Fruit fly (Drosophila melanogaster) ovary, adult (tissue): ENCODE results near the gene pes.
A peak's percentile ranks its signal among the peaks of the same experiment; 100 is the strongest.

ENCODE experiments used
- CG17801 ChIP-seq: fragments of 200-800 bp; optimal IDR thresholded peaks from 2 replicates; lab custom pipeline; 2019; ENCODE audit warnings: missing biosample characterization, mild to moderate bottlenecking, missing genetic modification characterization, moderate library complexity; ENCODE audit not compliant: partially characterized antibody

pes gene

dm6 chr2L:7965808-7966460, 28.1 kb downstream of the pes start:
- TF ChIP-seq CG17801 (GFP tag; lab: Kevin White, UChicago) = peak; percentile 3

- TF ChIP-seq CG17801 (GFP tag; lab: Kevin White, UChicago) = peak; percentile 38
Observed at dm6 chr2L:7964611-7965010, 29.4 kb downstream of the pes start.

- no peak for TF ChIP-seq CG17801 (GFP tag; lab: Kevin White, UChicago)
Observed at dm6 chr2L:7962881-7963280, 31.1 kb downstream of the pes start.

- TF ChIP-seq CG17801 (GFP tag; lab: Kevin White, UChicago) = no peak
Observed at dm6 chr2L:7962237-7962636, 31.7 kb downstream of the pes start.

dm6 chr2L:7960581-7961530, 33.1 kb downstream of the pes start:
- TF ChIP-seq CG17801 (GFP tag; lab: Kevin White, UChicago) = peak; percentile 44

dm6 chr2L:7957068-7957868, 36.7 kb downstream of the pes start:
- TF ChIP-seq CG17801 (GFP tag; lab: Kevin White, UChicago) = no peak

- TF ChIP-seq CG17801 (GFP tag; lab: Kevin White, UChicago) = no peak
Observed at dm6 chr2L:7956310-7957067, 37.5 kb downstream of the pes start.

- no peak for TF ChIP-seq CG17801 (GFP tag; lab: Kevin White, UChicago)
Observed at dm6 chr2L:7954588-7954987, 39.4 kb downstream of the pes start.

dm6 chr2L:7953371-7954017, 40.5 kb downstream of the pes start:
- no peak for TF ChIP-seq CG17801 (GFP tag; lab: Kevin White, UChicago)

dm6 chr2L:7952351-7952750, 41.6 kb downstream of the pes start:
- TF ChIP-seq CG17801 (GFP tag; lab: Kevin White, UChicago) = no peak

dm6 chr2L:7951934-7952333, 42.0 kb downstream of the pes start:
- peak; percentile 37 for TF ChIP-seq CG17801 (GFP tag; lab: Kevin White, UChicago)

- TF ChIP-seq CG17801 (GFP tag; lab: Kevin White, UChicago) = no peak
Observed at dm6 chr2L:7949788-7950187, 44.2 kb downstream of the pes start.

- no peak for TF ChIP-seq CG17801 (GFP tag; lab: Kevin White, UChicago)
Observed at dm6 chr2L:7949016-7949415, 45.0 kb downstream of the pes start.

- TF ChIP-seq CG17801 (GFP tag; lab: Kevin White, UChicago) = no peak
Observed at dm6 chr2L:7945037-7945436, 48.9 kb downstream of the pes start.
